Fruit fly (Drosophila melanogaster): Measurements from ENCODE around the gene Saf-B.
A peak's percentile ranks its signal among the peaks of the same experiment; 100 is the strongest.

The Saf-B gene

dm6 chr3R:24798595-24798994 is 18.7 kb upstream of the Saf-B start (continued):
- no peak for TF ChIP-seq pan (optimal IDR thresholded peaks at IDR 0.05)
- peak in 1 of 2 experiments; percentile 32 for TF ChIP-seq pan (GFP tag; optimal IDR thresholded peaks at IDR 0.05 in 1 of 2, IDR thresholded peaks at IDR 0.05 in 1 of 2)
- no peak for TF ChIP-seq btn (GFP tag; optimal IDR thresholded peaks at IDR 0.05)
- no peak for TF ChIP-seq CG34224 (GFP tag; IDR thresholded peaks at IDR 0.05; ENCODE audit: partially characterized antibody)
- no peak for TF ChIP-seq Side (GFP tag; optimal IDR thresholded peaks at IDR 0.05)
- TF ChIP-seq Oli (tag; optimal IDR thresholded peaks at IDR 0.05): peak; percentile 4
- peak; percentile 12 for TF ChIP-seq CG15514 (GFP tag; optimal IDR thresholded peaks at IDR 0.05)
- TF ChIP-seq Blimp-1 (GFP tag; optimal IDR thresholded peaks at IDR 0.05): no peak
- peak; percentile 19 for TF ChIP-seq cwo (GFP tag; optimal IDR thresholded peaks at IDR 0.05)
- TF ChIP-seq PHDP (tag; optimal IDR thresholded peaks at IDR 0.05): peak; percentile 68
- no peak for TF ChIP-seq org-1 (GFP tag; optimal IDR thresholded peaks at IDR 0.05)
- TF ChIP-seq CG13287 (GFP tag; IDR thresholded peaks at IDR 0.05; ENCODE audit: partially characterized antibody): no peak
- TF ChIP-seq CG4328 (GFP tag; optimal IDR thresholded peaks at IDR 0.05): no peak
- TF ChIP-seq gcm (GFP tag; optimal IDR thresholded peaks at IDR 0.05): peak; percentile 48
- TF ChIP-seq CoRest (tag; optimal IDR thresholded peaks at IDR 0.05): peak; percentile 29
- TF ChIP-seq Hmr (GFP tag; optimal IDR thresholded peaks at IDR 0.05): no peak
- TF ChIP-seq CG7271 (tag; optimal IDR thresholded peaks at IDR 0.05): no peak
- TF ChIP-seq zfh1 (GFP tag; IDR thresholded peaks at IDR 0.05): no peak
- 0 out of 2 replicates have a peak, but pooled peaks have one; percentile 15 for TF ChIP-seq lmd (GFP tag; IDR thresholded peaks at IDR 0.05)
- peak; percentile 28; the same call in 1 of the 2 replicates for TF ChIP-seq CG6689 (GFP tag; IDR thresholded peaks at IDR 0.05)
- TF ChIP-seq Ets97D (GFP tag; optimal IDR thresholded peaks at IDR 0.05): no peak
- TF ChIP-seq CG10366 (GFP tag; IDR thresholded peaks at IDR 0.05): no peak
- TF ChIP-seq phol (tag; optimal IDR thresholded peaks at IDR 0.05): peak; percentile 27
- no peak for TF ChIP-seq nom (GFP tag; optimal IDR thresholded peaks at IDR 0.05)
- no peak for TF ChIP-seq ci (GFP tag; IDR thresholded peaks at IDR 0.05)
- TF ChIP-seq CG13424 (tag; optimal IDR thresholded peaks at IDR 0.05): peak; percentile 62
- no peak for TF ChIP-seq CG9797 (GFP tag; optimal IDR thresholded peaks at IDR 0.05)
- TF ChIP-seq ap (GFP tag; IDR thresholded peaks at IDR 0.05): no peak
- TF ChIP-seq CG32767 (GFP tag; IDR thresholded peaks at IDR 0.05): peak; percentile 57
- peak; percentile 5 for TF ChIP-seq Fer1 (GFP tag; optimal IDR thresholded peaks at IDR 0.05)
- no peak for TF ChIP-seq Deaf1 (tag; optimal IDR thresholded peaks at IDR 0.05)
- no peak for TF ChIP-seq maf-S (GFP tag; optimal IDR thresholded peaks at IDR 0.05)
- no peak for TF ChIP-seq CG12219 (GFP tag; optimal IDR thresholded peaks at IDR 0.05)
- TF ChIP-seq CG17829 (tag; optimal IDR thresholded peaks at IDR 0.05): peak; percentile 44

- no peak for TF ChIP-seq Myb (GFP tag; optimal IDR thresholded peaks at IDR 0.05)
- no peak for TF ChIP-seq CG8290 (GFP tag; optimal IDR thresholded peaks at IDR 0.05)
- no peak for TF ChIP-seq CG8290 (tag; optimal IDR thresholded peaks at IDR 0.05)
- peak; percentile 33 for TF ChIP-seq BtbVII (GFP tag; optimal IDR thresholded peaks at IDR 0.05)
- no peak for TF ChIP-seq CG12219 (GFP tag; optimal IDR thresholded peaks at IDR 0.05)
- peak; percentile 42; the same call in 2 of the 3 replicates for TF ChIP-seq CG34224 (GFP tag; IDR thresholded peaks at IDR 0.05; ENCODE audit: partially characterized antibody)
- TF ChIP-seq ci (GFP tag; IDR thresholded peaks at IDR 0.05): peak; percentile 61; the same call in 2 of the 3 replicates
- 0 out of 3 replicates have a peak, but pooled peaks have one; percentile 39 for TF ChIP-seq so (GFP tag; IDR thresholded peaks at IDR 0.05)
- TF ChIP-seq Pdp1 (GFP tag; optimal IDR thresholded peaks at IDR 0.05): peak in 1 of 2 experiments; percentile 47
- TF ChIP-seq CG42726 (GFP tag; IDR thresholded peaks at IDR 0.05; ENCODE audit: partially characterized antibody): no peak
- TF ChIP-seq CG34376 (GFP tag; optimal IDR thresholded peaks at IDR 0.05): peak; percentile 27
- TF ChIP-seq chinmo (GFP tag; IDR thresholded peaks at IDR 0.05; ENCODE audit: partially characterized antibody): peak; percentile 85; the same call in 2 of the 4 replicates
- 0 out of 2 replicates have a peak, but pooled peaks have one; percentile 18 for TF ChIP-seq Bgb (GFP tag; IDR thresholded peaks at IDR 0.05; ENCODE audit: partially characterized antibody)
- peak; percentile 13; the same call in 1 of the 2 replicates for TF ChIP-seq Adf1 (GFP tag; IDR thresholded peaks at IDR 0.05)
- TF ChIP-seq Trl (optimal IDR thresholded peaks at IDR 0.05): peak in 1 of 2 experiments; percentile 63
- no peak for TF ChIP-seq Trl (GFP tag; optimal IDR thresholded peaks at IDR 0.05)
- TF ChIP-seq dmrt99B (tag; optimal IDR thresholded peaks at IDR 0.05): no peak
- TF ChIP-seq CG6765 (GFP tag; optimal IDR thresholded peaks at IDR 0.05): peak; percentile 18
- TF ChIP-seq Med (GFP tag): peak; percentile 26
- TF ChIP-seq nom (GFP tag; optimal IDR thresholded peaks at IDR 0.05): no peak
- TF ChIP-seq MESR4 (GFP tag; optimal IDR thresholded peaks at IDR 0.05): peak; percentile 1
These were observed 17.8 kb upstream of the Saf-B start, which contains the start of gene Ude for dm6 chr3R:24799503-24799902. Gene Ude (minus strand): TSS chr3R:24799668.

Data from whole organism, embryonic.